Fruit fly (Drosophila melanogaster): ENCODE results near the gene bchs.
A peak's percentile ranks its signal among the peaks of the same experiment; 100 is the strongest.

bchs gene

DNA sequence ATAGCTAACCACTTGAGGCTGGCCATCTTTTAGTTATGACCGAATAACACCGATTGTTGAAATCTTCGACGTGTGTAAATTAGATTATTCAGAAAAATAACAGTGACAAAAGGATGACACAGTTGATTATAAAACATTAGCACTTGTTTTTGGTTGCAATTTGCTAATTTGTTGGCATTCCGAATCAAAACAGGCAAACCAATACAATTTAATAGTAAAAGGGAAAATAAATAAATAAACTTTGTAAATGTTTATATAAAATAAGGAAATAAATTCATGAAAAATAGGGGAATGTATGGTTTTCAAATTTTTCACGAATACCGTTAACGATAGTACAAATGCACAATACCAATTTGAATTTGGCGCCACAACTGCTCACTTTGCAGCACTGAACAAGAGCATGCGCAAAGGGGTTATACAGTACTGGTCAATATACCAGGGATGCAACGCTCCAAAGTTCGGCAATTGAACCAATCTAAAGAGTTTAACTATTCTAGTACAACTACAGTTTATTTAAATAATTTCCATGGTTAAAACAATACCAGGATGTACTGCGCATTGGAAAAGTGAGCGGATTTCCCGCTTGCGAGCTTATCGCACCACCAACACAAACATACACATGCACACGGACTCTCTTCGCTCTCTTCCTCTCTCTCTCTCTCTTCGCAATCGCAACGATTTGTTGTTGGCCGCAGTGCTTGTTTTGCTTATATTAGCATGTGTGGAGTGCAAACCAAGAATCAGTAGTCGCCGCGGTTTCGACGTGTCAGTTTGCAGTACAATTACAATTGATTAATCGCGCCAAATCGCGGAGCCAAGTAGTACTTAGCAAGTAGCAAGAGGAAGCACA lies 36.5 kb downstream of the bchs start, which contains the start of the genes Sfp26Ad and Gpdh1 (continued):
- TF ChIP-seq CG5245 (GFP tag; optimal IDR thresholded peaks at IDR 0.05) (peak; percentile 75), br (optimal IDR thresholded peaks at IDR 0.05) (no peak), Sin3A (optimal IDR thresholded peaks at IDR 0.05) (peak; percentile 58), ttk (GFP tag; IDR thresholded peaks at IDR 0.05) (peak; percentile 45; the same call in 1 of the 2 replicates), Gug (GFP tag; IDR thresholded peaks at IDR 0.05) (peak; percentile 50; the same call in 3 of the 4 replicates), shn (GFP tag; optimal IDR thresholded peaks at IDR 0.05) (peak; percentile 55), gce (GFP tag; IDR thresholded peaks at IDR 0.05) (no peak; the same call in 2 of the 3 replicates), tx (GFP tag; optimal IDR thresholded peaks at IDR 0.05) (peak; percentile 83), p53 (GFP tag; optimal IDR thresholded peaks at IDR 0.05) (peak; percentile 38), D19B (GFP tag; optimal IDR thresholded peaks at IDR 0.05) (peak; percentile 41), Six4 (GFP tag; optimal IDR thresholded peaks at IDR 0.05) (peak; percentile 68), gcm (GFP tag; optimal IDR thresholded peaks at IDR 0.05) (peak; percentile 71), Usf (GFP tag; optimal IDR thresholded peaks at IDR 0.05) (peak; percentile 15), CG10543 (GFP tag; optimal IDR thresholded peaks at IDR 0.05) (peak; percentile 68), tap (tag; optimal IDR thresholded peaks at IDR 0.05) (no peak), CG42726 (GFP tag; IDR thresholded peaks at IDR 0.05; ENCODE audit: partially characterized antibody) (0 out of 2 replicates have a peak, but pooled peaks have one; percentile 17), CG10209 (GFP tag; optimal IDR thresholded peaks at IDR 0.05) (peak; percentile 74), Fer1 (GFP tag; optimal IDR thresholded peaks at IDR 0.05) (peak; percentile 84), wdn (GFP tag; IDR thresholded peaks at IDR 0.05) (no peak), Fer2 (tag; optimal IDR thresholded peaks at IDR 0.05) (peak; percentile 43), gt (GFP tag; IDR thresholded peaks at IDR 0.05) (0 out of 2 replicates have a peak, but pooled peaks have one; percentile 28), CG1529 (GFP tag; optimal IDR thresholded peaks at IDR 0.05) (peak; percentile 41), jing (GFP tag; optimal IDR thresholded peaks at IDR 0.05) (peak; percentile 21), C15 (GFP tag; IDR thresholded peaks at IDR 0.05) (no peak), CG7556 (GFP tag; optimal IDR thresholded peaks at IDR 0.05) (peak; percentile 78), Trl (optimal IDR thresholded peaks at IDR 0.05) (peak; percentile 98 to 99), Trl (GFP tag; optimal IDR thresholded peaks at IDR 0.05) (peak; percentile 92), grn (GFP tag; optimal IDR thresholded peaks at IDR 0.05) (peak; percentile 43), Max (GFP tag; optimal IDR thresholded peaks at IDR 0.05) (peak; percentile 79)

DNA sequence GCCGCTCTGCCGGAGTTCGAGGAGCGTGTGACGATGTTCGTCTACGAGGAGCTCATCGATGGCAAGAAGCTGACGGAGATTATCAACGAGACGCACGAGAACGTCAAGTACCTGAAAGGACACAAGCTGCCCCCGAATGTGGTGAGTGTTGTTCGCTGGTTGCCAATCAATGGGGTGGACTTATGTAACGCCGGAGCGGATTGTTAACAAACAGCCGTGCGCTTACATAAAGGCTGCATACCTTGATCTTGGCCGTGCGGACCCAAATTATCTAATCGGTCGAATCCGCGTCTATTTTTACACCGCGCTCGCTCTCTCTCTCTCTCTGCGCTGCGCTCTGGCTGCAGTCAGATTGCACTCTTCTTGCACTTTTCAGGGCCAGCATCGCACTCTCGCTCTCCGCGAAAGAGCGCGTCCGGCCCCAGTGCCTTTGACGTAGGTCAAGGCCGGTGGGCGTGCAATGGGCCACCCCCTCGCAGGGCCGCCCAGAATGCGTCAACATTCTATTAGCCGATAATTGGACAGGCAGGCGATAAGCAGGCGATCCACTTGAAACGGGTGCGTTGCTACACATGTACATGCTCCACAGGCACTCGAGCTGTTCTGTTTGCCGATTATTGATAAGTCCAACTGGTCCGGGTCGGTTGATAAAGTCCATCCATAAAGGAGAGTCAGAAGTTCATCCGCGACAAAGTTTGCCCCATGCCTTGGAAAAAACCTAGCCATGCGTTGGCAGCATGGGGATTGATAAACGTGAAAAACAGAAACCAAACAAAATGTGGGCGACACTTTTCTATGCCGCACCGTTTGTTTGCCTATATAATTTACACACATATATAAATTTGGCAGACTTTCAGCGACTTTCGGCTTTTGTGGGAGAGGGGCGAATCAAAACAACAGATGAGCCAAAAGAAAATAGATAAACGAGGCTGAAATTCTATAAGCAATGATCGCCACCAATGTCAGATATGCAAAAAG lies 37.6 kb downstream of the bchs start:
- peak; percentile 21; the same call in 1 of the 2 replicates for TF ChIP-seq bbx (GFP tag; IDR thresholded peaks at IDR 0.05; ENCODE audit: partially characterized antibody)
- no peak for TF ChIP-seq CG3995 (GFP tag; optimal IDR thresholded peaks at IDR 0.05)
- no peak for TF ChIP-seq CG43689 (GFP tag; IDR thresholded peaks at IDR 0.05)
- no peak for TF ChIP-seq CG8388 (GFP tag; optimal IDR thresholded peaks at IDR 0.05)
- TF ChIP-seq ash1 (GFP tag; optimal IDR thresholded peaks at IDR 0.05), result no peak
- TF ChIP-seq bsh (GFP tag; optimal IDR thresholded peaks at IDR 0.05), result peak in 1 of 2 experiments; percentile 23
- no peak for TF ChIP-seq ro (GFP tag; IDR thresholded peaks at IDR 0.05)
- no peak for TF ChIP-seq gem (tag; optimal IDR thresholded peaks at IDR 0.05)
- TF ChIP-seq sr (GFP tag; IDR thresholded peaks at IDR 0.05), result 0 out of 3 replicates have a peak, but pooled peaks have one; percentile 10
- no peak for TF ChIP-seq stc (GFP tag; IDR thresholded peaks at IDR 0.05)
- no peak for TF ChIP-seq fd3F (GFP tag; optimal IDR thresholded peaks at IDR 0.05)
- no peak for TF ChIP-seq CG13287 (GFP tag; IDR thresholded peaks at IDR 0.05; ENCODE audit: partially characterized antibody)
- no peak for TF ChIP-seq TFAM (GFP tag; optimal IDR thresholded peaks at IDR 0.05)
- no peak for TF ChIP-seq YL-1 (GFP tag; optimal IDR thresholded peaks at IDR 0.05)
- no peak for TF ChIP-seq Sry-β (GFP tag; optimal IDR thresholded peaks at IDR 0.05)
- TF ChIP-seq CG18262 (tag; optimal IDR thresholded peaks at IDR 0.05), result no peak
- TF ChIP-seq cato (GFP tag; optimal IDR thresholded peaks at IDR 0.05; ENCODE audit: borderline replicate concordance), result no peak
- no peak for TF ChIP-seq CG11696 (GFP tag; IDR thresholded peaks at IDR 0.05)
- no peak for TF ChIP-seq ken (GFP tag; IDR thresholded peaks at IDR 0.05)
